Fruit fly (Drosophila melanogaster) whole organism, prepupa: ENCODE results near the gene Prp18.

Experiments used
- Blimp-1 ChIP-seq: fragments of 200-800 bp; sonication (Bioruptor generic); optimal IDR thresholded peaks from 3 replicates; lab custom pipeline; 2017; ENCODE audit warnings: missing biosample characterization, missing genetic modification characterization, mild to moderate bottlenecking, moderate library complexity, missing genetic modification reagents
- CG10631 ChIP-seq: fragments of 200-800 bp; sonication (Bioruptor generic); optimal IDR thresholded peaks from 2 replicates; lab custom pipeline; 2016; ENCODE audit warnings: missing biosample characterization, missing genetic modification characterization
- CG11294 ChIP-seq: fragments of 200-800 bp; sonication (Bioruptor generic); IDR thresholded peaks from 2 replicates; pipeline ENCODE4 v1.3.6; 2022; ENCODE audit warnings: missing biosample characterization, missing genetic modification characterization
- CG11902 ChIP-seq: fragments of 200-800 bp; sonication (Bioruptor generic); optimal IDR thresholded peaks from 3 replicates; lab custom pipeline; 2016; ENCODE audit warnings: missing biosample characterization, missing genetic modification characterization
- CG15336 ChIP-seq: fragments of 200-800 bp; sonication (Bioruptor generic); IDR thresholded peaks from 2 replicates; pipeline ENCODE4 v1.3.6; 2022; ENCODE audit warnings: missing biosample characterization, missing genetic modification characterization
- CG1621 ChIP-seq: fragments of 200-800 bp; sonication (Bioruptor generic); optimal IDR thresholded peaks from 3 replicates; lab custom pipeline; 2018; ENCODE audit warnings: missing biosample characterization, mild to moderate bottlenecking, missing genetic modification characterization
- CG16779 ChIP-seq: fragments of 200-800 bp; sonication (Bioruptor generic); optimal IDR thresholded peaks from 3 replicates; lab custom pipeline; 2017; ENCODE audit warnings: missing biosample characterization, mild to moderate bottlenecking, missing genetic modification characterization
- CG31627 ChIP-seq: fragments of 200-800 bp; sonication (Bioruptor generic); optimal IDR thresholded peaks from 3 replicates; lab custom pipeline; 2016; ENCODE audit warnings: missing biosample characterization, missing genetic modification characterization
- CG32006 ChIP-seq: fragments of 200-800 bp; sonication (Bioruptor generic); optimal IDR thresholded peaks from 3 replicates; lab custom pipeline; 2017; ENCODE audit warnings: missing biosample characterization, mild to moderate bottlenecking, missing genetic modification characterization
- CG34406 ChIP-seq: fragments of 200-800 bp; sonication (Bioruptor generic); optimal IDR thresholded peaks from 3 replicates; lab custom pipeline; 2016; ENCODE audit warnings: missing biosample characterization, missing genetic modification characterization
- CG3919 ChIP-seq: fragments of 200-800 bp; sonication (Bioruptor generic); optimal IDR thresholded peaks from 3 replicates; lab custom pipeline; 2016; ENCODE audit warnings: missing biosample characterization, missing genetic modification characterization
- CG4318 ChIP-seq: fragments of 200-800 bp; sonication (Bioruptor generic); optimal IDR thresholded peaks from 3 replicates; lab custom pipeline; 2017; ENCODE audit warnings: missing biosample characterization, mild to moderate bottlenecking, missing genetic modification characterization
- CG6163 ChIP-seq: fragments of 200-800 bp; sonication (Bioruptor generic); IDR thresholded peaks from 3 replicates; pipeline ENCODE4 v1.3.6; 2022; ENCODE audit warnings: missing biosample characterization, missing genetic modification characterization
- CG6276 ChIP-seq: fragments of 200-800 bp; sonication (Bioruptor generic); optimal IDR thresholded peaks from 2 replicates; lab custom pipeline; 2017; ENCODE audit warnings: missing biosample characterization, mild to moderate bottlenecking, missing genetic modification characterization
- CG6792 ChIP-seq: fragments of 200-800 bp; sonication (Bioruptor generic); optimal IDR thresholded peaks from 3 replicates; lab custom pipeline; 2016; ENCODE audit warnings: missing biosample characterization, missing genetic modification characterization
- CG6854 ChIP-seq: fragments of 200-800 bp; sonication (Bioruptor generic); optimal IDR thresholded peaks from 2 replicates; lab custom pipeline; 2017; ENCODE audit warnings: missing biosample characterization, mild to moderate bottlenecking, missing genetic modification characterization
- CG7368 ChIP-seq: fragments of 200-800 bp; sonication (Bioruptor generic); optimal IDR thresholded peaks from 3 replicates; lab custom pipeline; 2016; ENCODE audit warnings: missing biosample characterization, missing genetic modification characterization
- CG8119 ChIP-seq: fragments of 200-800 bp; sonication (Bioruptor generic); IDR thresholded peaks from 3 replicates; pipeline ENCODE4 v1.3.6; 2022; ENCODE audit warnings: missing biosample characterization, missing genetic modification characterization
- CG8319 ChIP-seq: fragments of 200-800 bp; sonication (Bioruptor generic); optimal IDR thresholded peaks from 3 replicates; lab custom pipeline; 2016; ENCODE audit warnings: missing biosample characterization, missing genetic modification characterization
- CG8632 ChIP-seq: fragments of 200-800 bp; sonication (Bioruptor generic); optimal IDR thresholded peaks from 3 replicates; lab custom pipeline; 2016; ENCODE audit warnings: missing biosample characterization, missing genetic modification characterization
- CG9139 ChIP-seq: fragments of 200-800 bp; sonication (Bioruptor generic); optimal IDR thresholded peaks from 3 replicates; lab custom pipeline; 2017; ENCODE audit warnings: missing biosample characterization, mild to moderate bottlenecking, missing genetic modification characterization
- Eip93F ChIP-seq: fragments of 200-800 bp; sonication (Bioruptor generic); optimal IDR thresholded peaks from 2 replicates; lab custom pipeline; 2016; ENCODE audit warnings: missing biosample characterization, mild to moderate bottlenecking, missing genetic modification characterization
- Ets21C ChIP-seq: fragments of 200-800 bp; sonication (Bioruptor generic); optimal IDR thresholded peaks from 3 replicates; lab custom pipeline; 2016; ENCODE audit warnings: missing biosample characterization, missing genetic modification characterization
- Ets96B ChIP-seq: fragments of 200-800 bp; optimal IDR thresholded peaks from 2 replicates; lab custom pipeline; 2019; ENCODE audit warnings: missing biosample characterization, mild to moderate bottlenecking, missing genetic modification characterization, moderate library complexity
- Gug ChIP-seq: fragments of 200-800 bp; sonication (Bioruptor generic); IDR thresholded peaks from 2 replicates; pipeline ENCODE4 v1.3.6; 2022; ENCODE audit warnings: missing biosample characterization, missing genetic modification characterization
- Hr38 ChIP-seq: sonication (Bioruptor generic); optimal IDR thresholded peaks from 2 replicates; lab custom pipeline; 2016; ENCODE audit warnings: missing biosample characterization, missing genetic modification characterization
- Hr4 ChIP-seq: fragments of 200-800 bp; sonication (Bioruptor generic); optimal IDR thresholded peaks from 3 replicates; lab custom pipeline; 2016; ENCODE audit warnings: missing biosample characterization, missing genetic modification characterization
- Lpt ChIP-seq: fragments of 200-800 bp; sonication (Bioruptor generic); optimal IDR thresholded peaks from 3 replicates; lab custom pipeline; 2016; ENCODE audit warnings: missing biosample characterization, missing genetic modification characterization
- Met ChIP-seq: fragments of 200-800 bp; sonication (Bioruptor generic); optimal IDR thresholded peaks from 3 replicates; lab custom pipeline; 2016; ENCODE audit warnings: missing biosample characterization, missing genetic modification characterization
- Sox102F ChIP-seq: fragments of 200-800 bp; sonication (Bioruptor generic); optimal IDR thresholded peaks from 2 replicates; lab custom pipeline; 2016; ENCODE audit warnings: missing biosample characterization, mild to moderate bottlenecking, missing genetic modification characterization
- Sox15 ChIP-seq: fragments of 200-800 bp; sonication (Bioruptor generic); optimal IDR thresholded peaks from 3 replicates; lab custom pipeline; 2016; ENCODE audit warnings: missing biosample characterization, missing genetic modification characterization
- achi ChIP-seq: fragments of 200-800 bp; sonication (Bioruptor generic); optimal IDR thresholded peaks from 3 replicates; lab custom pipeline; 2016; ENCODE audit warnings: missing biosample characterization, missing genetic modification characterization
- acj6 ChIP-seq: fragments of 200-800 bp; sonication (Bioruptor generic); optimal IDR thresholded peaks from 3 replicates; lab custom pipeline; 2016; ENCODE audit warnings: missing biosample characterization, missing genetic modification characterization
- cyc ChIP-seq: fragments of 200-800 bp; sonication (Bioruptor generic); optimal IDR thresholded peaks from 3 replicates; lab custom pipeline; 2016; ENCODE audit warnings: missing biosample characterization, missing genetic modification characterization
- dsx ChIP-seq: fragments of 200-800 bp; optimal IDR thresholded peaks from 3 replicates; lab custom pipeline; 2019; ENCODE audit warnings: missing biosample characterization, mild to moderate bottlenecking, missing genetic modification characterization, moderate library complexity; ENCODE audit not compliant: poor library complexity, severe bottlenecking
- eg ChIP-seq: fragments of 200-800 bp; sonication (Bioruptor generic); IDR thresholded peaks from 3 replicates; pipeline ENCODE4 v1.3.6; 2022; ENCODE audit warnings: missing biosample characterization, missing genetic modification characterization
- fd59A ChIP-seq: fragments of 200-800 bp; sonication (Bioruptor generic); optimal IDR thresholded peaks from 2 replicates; lab custom pipeline; 2017; ENCODE audit warnings: missing biosample characterization, mild to moderate bottlenecking, missing genetic modification characterization, missing genetic modification reagents
- fd85E ChIP-seq: fragments of 200-800 bp; sonication (Bioruptor generic); optimal IDR thresholded peaks from 3 replicates; lab custom pipeline; 2016; ENCODE audit warnings: missing biosample characterization, missing genetic modification characterization
- fkh ChIP-seq: fragments of 200-800 bp; sonication (Bioruptor generic); optimal IDR thresholded peaks from 3 replicates; lab custom pipeline; 2017; ENCODE audit warnings: missing biosample characterization, mild to moderate bottlenecking, missing genetic modification characterization, moderate library complexity
- lz ChIP-seq: fragments of 200-800 bp; sonication (Bioruptor generic); optimal IDR thresholded peaks from 3 replicates; lab custom pipeline; 2016; ENCODE audit warnings: missing biosample characterization, missing genetic modification characterization
- net ChIP-seq: fragments of 200-800 bp; sonication (Bioruptor generic); optimal IDR thresholded peaks from 3 replicates; lab custom pipeline; 2016; ENCODE audit warnings: missing biosample characterization, missing genetic modification characterization
- salr ChIP-seq, 2 experiments: fragments of 200-800 bp; sonication (Bioruptor generic); optimal IDR thresholded peaks; 3 replicates each; lab custom pipeline; 2016 to 2018; ENCODE audit warnings: missing biosample characterization in 2 of 2, missing genetic modification characterization in 2 of 2, mild to moderate bottlenecking in 1 of 2
- spab ChIP-seq: fragments of 200-800 bp; sonication (Bioruptor generic); optimal IDR thresholded peaks from 2 replicates; lab custom pipeline; 2017; ENCODE audit warnings: missing biosample characterization, mild to moderate bottlenecking, missing genetic modification characterization, missing genetic modification reagents
- svp ChIP-seq: fragments of 200-800 bp; sonication (Bioruptor generic); peaks from one replicate; lab custom pipeline; 2016; ENCODE audit warnings: missing biosample characterization, missing genetic modification characterization
- topi ChIP-seq: fragments of 200-800 bp; sonication (Bioruptor generic); optimal IDR thresholded peaks from 3 replicates; lab custom pipeline; 2016; ENCODE audit warnings: missing biosample characterization, missing genetic modification characterization

Prp18 gene

DNA sequence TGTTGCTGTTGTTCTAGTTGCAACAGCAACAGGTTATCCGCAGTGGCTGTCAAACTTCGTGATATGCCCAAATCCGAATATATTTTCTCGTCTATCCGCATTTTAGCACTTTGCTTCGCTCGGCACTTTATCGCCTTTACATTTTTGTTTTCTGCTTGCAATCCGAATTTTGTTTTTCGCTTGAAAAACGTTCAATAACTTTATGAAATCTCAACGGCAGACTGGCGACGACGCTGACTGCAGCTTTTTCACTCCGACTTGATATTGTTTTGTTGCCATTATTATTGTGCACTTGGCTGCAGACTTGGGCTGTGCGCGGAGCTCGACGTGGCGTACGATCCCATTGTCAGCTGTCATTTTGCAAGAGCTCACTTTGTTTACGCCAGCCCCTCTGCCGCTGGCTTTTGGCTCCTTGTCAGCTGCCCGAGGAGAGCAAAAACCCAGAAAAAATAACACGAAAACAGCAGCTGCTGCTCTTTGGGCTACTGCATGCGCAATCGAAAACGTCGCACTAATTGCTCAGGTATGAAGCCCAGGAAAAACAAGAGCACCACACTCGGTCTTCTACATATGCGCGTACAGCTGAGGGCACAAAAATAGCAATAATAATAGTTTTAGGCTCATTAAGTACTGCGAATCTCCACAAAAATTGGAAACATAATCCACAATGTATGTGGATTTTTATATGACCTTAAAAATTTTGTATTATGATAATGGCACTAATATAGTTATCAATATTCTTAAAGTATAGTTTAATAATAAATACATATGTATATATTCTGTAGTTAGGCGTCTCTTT, 44.8 kb downstream of the Prp18 start (continued):
- TF ChIP-seq Sox102F (GFP tag; lab: Kevin White, UChicago) = no peak
- TF ChIP-seq CG4318 (GFP tag; lab: Kevin White, UChicago) = peak; percentile 5
- TF ChIP-seq CG8119 = peak; percentile 38; the same call in 1 of the 3 replicates
- peak; percentile 23 for TF ChIP-seq CG8632 (GFP tag; lab: Kevin White, UChicago)
- peak; percentile 47 for TF ChIP-seq CG32006 (GFP tag; lab: Kevin White, UChicago)
- peak; percentile 52 for TF ChIP-seq CG15336 (GFP tag; lab: Robert Waterston, UW)
- no peak for TF ChIP-seq CG7368 (GFP tag; lab: Kevin White, UChicago)
- TF ChIP-seq Ets21C (GFP tag; lab: Kevin White, UChicago) = no peak
- TF ChIP-seq acj6 (GFP tag; lab: Kevin White, UChicago) = peak; percentile 41
- TF ChIP-seq CG6163 (GFP tag; lab: Robert Waterston, UW) = no peak; the same call in 2 of the 3 replicates

DNA sequence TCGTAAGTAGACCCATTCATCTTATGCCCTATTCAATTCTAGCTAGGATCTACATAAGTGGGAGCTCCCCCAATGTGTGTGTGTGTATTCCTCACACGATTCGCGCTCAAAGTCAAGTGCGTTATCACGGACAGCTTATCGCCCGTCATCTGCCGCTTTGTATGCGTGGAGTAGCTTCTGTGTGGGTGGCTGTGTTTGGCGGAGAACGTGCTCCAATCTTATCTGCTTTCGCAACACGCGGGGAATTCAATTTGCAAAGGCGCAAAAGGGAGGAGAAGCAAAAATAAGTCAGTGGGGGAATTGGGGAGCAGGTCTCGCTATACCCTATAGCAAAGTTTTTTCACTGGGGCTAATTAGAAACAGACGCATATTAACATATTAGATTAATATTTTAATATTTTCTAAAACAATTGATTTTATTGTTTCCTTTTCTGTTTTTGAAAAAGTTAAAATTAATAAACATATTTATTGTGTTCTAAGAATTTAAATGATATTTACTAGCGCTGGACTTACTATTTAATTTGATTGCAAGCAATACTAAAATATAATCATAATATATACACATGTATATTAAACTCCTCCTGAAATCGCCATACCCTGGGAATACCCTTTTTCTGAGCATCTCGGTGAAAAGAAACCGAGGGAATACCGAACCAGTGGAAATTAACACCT, 45.8 kb downstream of the Prp18 start:
- TF ChIP-seq dsx (GFP tag; lab: Kevin White, UChicago) (peak; percentile 62), CG16779 (tag; lab: Kevin White, UChicago) (peak; percentile 59), Hr38 (GFP tag; lab: Kevin White, UChicago) (no peak), achi (GFP tag; lab: Kevin White, UChicago) (peak; percentile 83), Lpt (GFP tag; lab: Kevin White, UChicago) (peak; percentile 69), spab (GFP tag; lab: Kevin White, UChicago) (peak; percentile 64), CG11294 (GFP tag; lab: Robert Waterston, UW) (peak; percentile 16; the same call in 1 of the 2 replicates), Sox15 (GFP tag; lab: Kevin White, UChicago) (peak; percentile 81), eg (GFP tag; lab: Robert Waterston, UW) (0 out of 3 replicates have a peak, but pooled peaks have one; percentile 37), lz (GFP tag; lab: Kevin White, UChicago) (peak; percentile 79), Ets21C (GFP tag; lab: Kevin White, UChicago) (peak; percentile 60), fkh (GFP tag; lab: Kevin White, UChicago) (peak; percentile 18), Ets96B (peak; percentile 88), CG4318 (GFP tag; lab: Kevin White, UChicago) (peak; percentile 73), CG15336 (GFP tag; lab: Robert Waterston, UW) (peak; percentile 78; the same call in 1 of the 2 replicates), CG11902 (GFP tag; lab: Kevin White, UChicago) (peak; percentile 79), CG3919 (GFP tag; lab: Kevin White, UChicago) (peak; percentile 87), CG8119 (peak; percentile 78), CG6163 (GFP tag; lab: Robert Waterston, UW) (peak; percentile 58; the same call in 1 of the 3 replicates), CG34406 (GFP tag; lab: Kevin White, UChicago) (peak; percentile 90), CG6792 (GFP tag; lab: Kevin White, UChicago) (peak; percentile 87), CG8319 (GFP tag; lab: Kevin White, UChicago) (peak; percentile 79), cyc (GFP tag; lab: Kevin White, UChicago) (peak; percentile 84), Hr4 (GFP tag; lab: Kevin White, UChicago) (peak; percentile 71), Blimp-1 (GFP tag; lab: Kevin White, UChicago) (peak; percentile 77), CG9139 (peak; percentile 38), acj6 (GFP tag; lab: Kevin White, UChicago) (peak; percentile 89), CG6276 (GFP tag; lab: Kevin White, UChicago) (peak; percentile 44), CG6854 (GFP tag; lab: Kevin White, UChicago) (peak; percentile 48), Sox102F (GFP tag; lab: Kevin White, UChicago) (peak; percentile 73), net (GFP tag; lab: Kevin White, UChicago) (peak; percentile 79), CG31627 (GFP tag; lab: Kevin White, UChicago) (peak; percentile 84), topi (peak; percentile 80), Eip93F (GFP tag; lab: Kevin White, UChicago) (peak; percentile 66), CG1621 (peak; percentile 3), Gug (GFP tag; lab: Robert Waterston, UW) (no peak), fd85E (GFP tag; lab: Kevin White, UChicago) (peak; percentile 29), Met (GFP tag; lab: Kevin White, UChicago) (peak; percentile 88), CG10631 (GFP tag; lab: Kevin White, UChicago) (peak; percentile 86), fd59A (peak; percentile 74), salr (GFP tag; optimal IDR thresholded peaks at IDR 0.05; lab: Kevin White, UChicago) (peak in 1 of 2 experiments; percentile 88), svp (GFP tag; lab: Kevin White, UChicago) (peak; percentile 87)
